Worm (Caenorhabditis elegans): ENCODE data around the gene ZC443.1.

Gene ZC443.1

DNA sequence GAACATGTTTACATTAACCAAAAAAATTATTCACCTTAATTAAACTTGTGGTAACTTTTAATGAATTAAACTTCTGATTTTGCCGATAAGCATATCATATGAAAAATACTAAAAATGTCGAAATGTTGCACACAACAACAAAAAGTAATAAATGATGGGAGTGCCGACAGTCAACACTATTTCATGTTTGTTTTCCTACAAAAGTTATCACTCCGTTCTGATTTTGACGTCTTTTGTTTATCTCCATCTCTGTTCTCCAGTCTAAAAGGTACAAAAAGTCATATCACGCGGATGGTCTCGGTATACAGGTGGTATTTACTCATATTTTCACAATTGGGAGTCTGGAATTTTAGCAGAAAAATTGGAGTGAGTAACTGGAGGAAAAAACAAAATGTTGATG, 5.5 kb upstream of the ZC443.1 start:
- TF ChIP-seq lin-35 (GFP tag; optimal IDR thresholded peaks at IDR 0.05) (peak in 1 of 2 experiments; percentile 2), unc-86 (tag; optimal IDR thresholded peaks at IDR 0.05) (no peak), C16A3.4 (tag; optimal IDR thresholded peaks at IDR 0.05) (peak; percentile 22), efl-3 (GFP tag; optimal IDR thresholded peaks at IDR 0.05) (no peak)

DNA sequence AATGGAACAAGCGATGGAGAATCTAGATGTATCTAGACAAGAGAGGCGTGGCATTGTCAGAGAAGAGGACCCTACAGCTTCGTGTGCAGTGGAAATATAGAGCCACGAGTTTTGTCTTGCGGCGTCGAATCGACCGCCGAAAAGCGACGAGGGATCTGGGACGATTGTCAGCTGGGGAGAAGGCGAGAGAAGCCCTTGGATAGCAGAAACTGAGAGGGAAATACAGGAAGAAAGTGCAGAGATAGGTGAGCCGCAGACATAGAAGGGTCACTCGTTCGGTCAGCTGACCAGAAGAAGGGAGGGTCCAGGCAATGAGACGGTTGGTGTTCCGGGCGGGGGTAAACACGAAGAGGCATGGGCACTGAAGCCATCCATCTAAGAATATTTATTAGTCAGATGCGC, 4.6 kb upstream of the ZC443.1 start:
- TF ChIP-seq F16B12.6 (tag; optimal IDR thresholded peaks at IDR 0.05), result peak; percentile 27
- peak; percentile 52 for TF ChIP-seq nhr-20 (tag; optimal IDR thresholded peaks at IDR 0.05)
- TF ChIP-seq zip-4 (GFP tag; optimal IDR thresholded peaks at IDR 0.05), result no peak
- TF ChIP-seq mab-9 (GFP tag; IDR thresholded peaks at IDR 0.05), result peak; percentile 48; the same call in 1 of the 2 replicates
- TF ChIP-seq lin-14 (GFP tag; optimal IDR thresholded peaks at IDR 0.05), result peak; percentile 96
- peak; percentile 67 for TF ChIP-seq nhr-85 (tag)
- TF ChIP-seq ztf-4 (tag; optimal IDR thresholded peaks at IDR 0.05), result peak; percentile 38
- peak; percentile 65 for TF ChIP-seq lin-13 (GFP tag; optimal IDR thresholded peaks at IDR 0.05)
- TF ChIP-seq ztf-11 (tag; optimal IDR thresholded peaks at IDR 0.05), result peak in 1 of 2 experiments; percentile 42
- TF ChIP-seq rnt-1 (tag; optimal IDR thresholded peaks at IDR 0.05), result peak; percentile 76
- peak; percentile 70 for TF ChIP-seq swsn-7 (tag; optimal IDR thresholded peaks at IDR 0.05)
- TF ChIP-seq sup-37 (GFP tag; optimal IDR thresholded peaks at IDR 0.05), result peak; percentile 29
- TF ChIP-seq lsy-2 (tag; optimal IDR thresholded peaks at IDR 0.05), result peak; percentile 51 to 75
- TF ChIP-seq dsc-1 (tag; optimal IDR thresholded peaks at IDR 0.05), result peak; percentile 39
- TF ChIP-seq snpc-4 (tag; optimal IDR thresholded peaks at IDR 0.05), result peak; percentile 28
- peak; percentile 32 for TF ChIP-seq nhr-77 (tag; optimal IDR thresholded peaks at IDR 0.05)
- TF ChIP-seq lin-15B (tag; optimal IDR thresholded peaks at IDR 0.05), result peak; percentile 18
- TF ChIP-seq nhr-71 (tag; optimal IDR thresholded peaks at IDR 0.05), result peak; percentile 87
- TF ChIP-seq unc-130 (tag; optimal IDR thresholded peaks at IDR 0.05), result peak; percentile 26
- no peak for TF ChIP-seq alr-1 (tag; optimal IDR thresholded peaks at IDR 0.05; ENCODE audit: borderline replicate concordance)
- no peak for TF ChIP-seq Y116A8C.19 (tag; optimal IDR thresholded peaks at IDR 0.05; ENCODE audit: borderline replicate concordance)
- peak; percentile 65 for TF ChIP-seq nhr-19 (GFP tag; conservative IDR thresholded peaks at IDR 0.05)
- no peak for TF ChIP-seq nhr-28 (tag; optimal IDR thresholded peaks at IDR 0.05)
- TF ChIP-seq ceh-88 (GFP tag; IDR thresholded peaks at IDR 0.05), result no peak
- peak; percentile 90 for TF ChIP-seq pax-3 (tag; optimal IDR thresholded peaks at IDR 0.05)
- peak; percentile 9 for TF ChIP-seq nhr-11 (tag; optimal IDR thresholded peaks at IDR 0.05)
- TF ChIP-seq fkh-4 (tag; optimal IDR thresholded peaks at IDR 0.05; ENCODE audit: borderline replicate concordance), result no peak
- peak; percentile 54 for TF ChIP-seq isw-1 (GFP tag; IDR thresholded peaks at IDR 0.05)
- peak; percentile 80 for TF ChIP-seq nhr-47 (tag; optimal IDR thresholded peaks at IDR 0.05)
- TF ChIP-seq hpl-2 (GFP tag; optimal IDR thresholded peaks at IDR 0.05), result no peak
- no peak for TF ChIP-seq efl-3 (GFP tag; optimal IDR thresholded peaks at IDR 0.05)
- TF ChIP-seq vab-15 (tag; optimal IDR thresholded peaks at IDR 0.05), result no peak
- TF ChIP-seq ceh-90 (tag; optimal IDR thresholded peaks at IDR 0.05), result no peak
- peak; percentile 19 for TF ChIP-seq sox-4 (tag; optimal IDR thresholded peaks at IDR 0.05)
- no peak for TF ChIP-seq C34B4.2 (tag; optimal IDR thresholded peaks at IDR 0.05)
- peak; percentile 25 for TF ChIP-seq lir-3 (tag; optimal IDR thresholded peaks at IDR 0.05; ENCODE audit: poor library complexity)
- TF ChIP-seq grh-1 (GFP tag; IDR thresholded peaks at IDR 0.05), result no peak
- TF ChIP-seq jun-1 (tag; optimal IDR thresholded peaks at IDR 0.05), result peak; percentile 11
- TF ChIP-seq mef-2 (tag; optimal IDR thresholded peaks at IDR 0.05), result no peak
- TF ChIP-seq irx-1 (tag; optimal IDR thresholded peaks at IDR 0.05), result peak; percentile 32
- peak; percentile 0 for TF ChIP-seq mep-1 (tag; optimal IDR thresholded peaks at IDR 0.05)
- peak; percentile 81 for TF ChIP-seq unc-86 (tag; optimal IDR thresholded peaks at IDR 0.05)
- TF ChIP-seq unc-30 (tag; optimal IDR thresholded peaks at IDR 0.05), result no peak
- TF ChIP-seq ces-1 (GFP tag; optimal IDR thresholded peaks at IDR 0.05), result no peak
- no peak for TF ChIP-seq hlh-17 (GFP tag; optimal IDR thresholded peaks at IDR 0.05; ENCODE audit: borderline replicate concordance)
- no peak for TF ChIP-seq ceh-8 (GFP tag; optimal IDR thresholded peaks at IDR 0.05)
- no peak for TF ChIP-seq lin-39 (tag; optimal IDR thresholded peaks at IDR 0.05)
- peak; percentile 64 for TF ChIP-seq snu-23 (GFP tag; optimal IDR thresholded peaks at IDR 0.05)
- TF ChIP-seq elt-2 (tag; optimal IDR thresholded peaks at IDR 0.05), result no peak
